Worm (Caenorhabditis elegans) whole organism, L2 larva: ENCODE measurements around the gene clec-233.

Source experiments
- F13H6.1 ChIP-seq: sonication (generic microtip); optimal IDR thresholded peaks from 2 replicates; lab custom pipeline; 2016; ENCODE audit warnings: missing genetic modification characterization, missing compliant biosample characterization
- ZK546.5 ChIP-seq: sonication (generic microtip); optimal IDR thresholded peaks from 2 replicates; lab custom pipeline; 2017; ENCODE audit warnings: missing biosample characterization, missing genetic modification characterization
- ama-1 ChIP-seq: fragments of 150-350 bp; optimal IDR thresholded peaks from 2 replicates; lab custom pipeline; 2018; ENCODE audit warnings: inconsistent platforms
- egl-27 ChIP-seq: sonication (generic microtip); optimal IDR thresholded peaks from 3 replicates; lab custom pipeline; 2017; ENCODE audit warnings: missing biosample characterization, missing genetic modification reagents, missing genetic modification characterization
- elt-1 ChIP-seq: fragments of 150-350 bp; optimal IDR thresholded peaks from 2 replicates; lab custom pipeline; 2014; ENCODE audit warnings: missing biosample characterization, missing genetic modification characterization
- nhr-12 ChIP-seq: fragments of 150-350 bp; optimal IDR thresholded peaks from 2 replicates; lab custom pipeline; 2014; ENCODE audit warnings: missing biosample characterization, missing genetic modification characterization
- nhr-129 ChIP-seq: fragments of 150-350 bp; optimal IDR thresholded peaks from 2 replicates; lab custom pipeline; 2014; ENCODE audit warnings: missing biosample characterization, missing genetic modification characterization
- nhr-237 ChIP-seq: fragments of 150-350 bp; optimal IDR thresholded peaks from 2 replicates; lab custom pipeline; 2014; ENCODE audit warnings: missing biosample characterization, missing genetic modification characterization
- nhr-77 ChIP-seq: fragments of 150-350 bp; optimal IDR thresholded peaks from 2 replicates; lab custom pipeline; 2014; ENCODE audit warnings: missing biosample characterization, missing genetic modification characterization
- skn-1 ChIP-seq: sonication (generic microtip); optimal IDR thresholded peaks from 2 replicates; lab custom pipeline; 2017; ENCODE audit warnings: missing biosample characterization, missing genetic modification characterization
- snpc-4 ChIP-seq: fragments of 150-350 bp; optimal IDR thresholded peaks from 2 replicates; lab custom pipeline; 2014; ENCODE audit warnings: missing biosample characterization, missing genetic modification characterization
- unc-39 ChIP-seq: fragments of 150-350 bp; optimal IDR thresholded peaks from 2 replicates; lab custom pipeline; 2014; ENCODE audit warnings: missing biosample characterization, missing genetic modification characterization
- unc-62 ChIP-seq: fragments of 150-350 bp; optimal IDR thresholded peaks from 2 replicates; lab custom pipeline; 2014; ENCODE audit warnings: missing biosample characterization, missing genetic modification reagents, missing genetic modification characterization
- zag-1 ChIP-seq: fragments of 150-350 bp; optimal IDR thresholded peaks from 2 replicates; lab custom pipeline; 2014; ENCODE audit warnings: missing biosample characterization, missing genetic modification characterization

- TF ChIP-seq elt-1 (tag; lab: Kevin White, UChicago): no peak
- TF ChIP-seq nhr-12 (tag; lab: Kevin White, UChicago): no peak
- no peak for TF ChIP-seq ama-1 (lab: Kevin White, UChicago)
- TF ChIP-seq egl-27: no peak
- no peak for TF ChIP-seq zag-1 (tag; lab: Kevin White, UChicago)
- TF ChIP-seq unc-62 (GFP tag; lab: Kevin White, UChicago): no peak
- no peak for TF ChIP-seq nhr-237
- TF ChIP-seq nhr-77 (tag; lab: Kevin White, UChicago): no peak
- TF ChIP-seq snpc-4 (tag; lab: Kevin White, UChicago): no peak
- no peak for TF ChIP-seq ZK546.5
- no peak for TF ChIP-seq F13H6.1 (tag; lab: Kevin White, UChicago)
- no peak for TF ChIP-seq skn-1 (tag; lab: Kevin White, UChicago)
- no peak for TF ChIP-seq unc-39
- TF ChIP-seq nhr-129 (tag; lab: Kevin White, UChicago): no peak
These were observed 3.8 kb upstream of the clec-233 start, which contains the start of the genes F21H7.2 and F21H7.12 for ce11 chrV:16229896-16230295.
